Fruit fly (Drosophila melanogaster) whole organism, wandering third instar larva: Measurements from ENCODE around the gene Fit1.

Experiments used
- h ChIP-seq: fragments of 200-800 bp; sonication (Bioruptor generic); optimal IDR thresholded peaks from 3 replicates; lab custom pipeline; 2016; ENCODE audit warnings: missing biosample characterization, mild to moderate bottlenecking, missing genetic modification characterization
- woc ChIP-seq: sonication (Bioruptor generic); optimal IDR thresholded peaks from 2 replicates; lab custom pipeline; 2016; ENCODE audit warnings: missing biosample characterization, mild to moderate bottlenecking, missing genetic modification characterization

DNA sequence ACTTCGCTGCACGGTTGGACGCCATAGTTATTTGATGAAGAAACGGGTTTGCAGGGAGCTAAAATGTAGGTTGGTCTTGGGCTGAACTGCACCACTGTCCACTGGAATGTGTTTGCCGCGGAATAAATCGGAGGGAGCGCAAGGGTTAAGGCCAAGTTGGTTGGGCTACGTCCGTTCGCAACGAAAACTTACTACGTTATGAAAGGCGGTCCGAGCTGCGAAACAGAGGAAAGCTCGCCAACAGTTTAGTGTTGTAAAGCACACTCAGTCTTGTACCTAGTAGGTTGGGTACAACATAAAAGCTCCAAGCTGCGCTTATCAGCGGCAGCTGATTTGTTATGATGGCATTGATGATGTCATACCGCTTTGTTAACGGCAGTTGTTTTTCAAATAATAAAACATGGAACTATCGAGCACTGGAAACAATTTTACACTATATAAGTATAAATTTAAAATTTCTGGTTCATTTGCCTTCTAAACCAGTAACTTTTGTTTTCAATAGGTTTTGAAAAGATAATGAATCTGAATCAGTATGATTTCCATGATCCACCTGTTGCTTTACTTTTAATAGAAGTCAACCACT lies 18.9 kb downstream of the Fit1 start, which contains the start of gene Chd64:
- TF ChIP-seq woc (GFP tag; lab: Kevin White, UChicago) (peak; percentile 58), h (peak; percentile 78)
